Worm (Caenorhabditis elegans) whole organism, L4 larva: ENCODE measurements around the gene clec-233.

Experiments used
- D1046.2 ChIP-seq: fragments of 200-800 bp; sonication (Bioruptor generic); IDR thresholded peaks from 2 replicates; pipeline ENCODE4 v1.3.6; 2022; ENCODE audit warnings: missing genetic modification characterization, missing compliant biosample characterization
- T26A8.4 ChIP-seq: fragments of 200-800 bp; sonication (Bioruptor generic); IDR thresholded peaks from 2 replicates; pipeline ENCODE4 v1.3.6; 2022; ENCODE audit warnings: missing genetic modification characterization, missing compliant biosample characterization
- Y5F2A.4 ChIP-seq: fragments of 200-800 bp; sonication (Bioruptor generic); optimal IDR thresholded peaks from 2 replicates; lab custom pipeline; 2018; ENCODE audit warnings: mild to moderate bottlenecking, missing genetic modification characterization, missing compliant biosample characterization
- Y75B8A.6 ChIP-seq: fragments of 200-800 bp; sonication (Bioruptor generic); IDR thresholded peaks from 2 replicates; pipeline ENCODE4 v1.3.6; 2022; ENCODE audit warnings: missing genetic modification reagents, missing genetic modification characterization, missing compliant biosample characterization
- ZK337.2 ChIP-seq: fragments of 200-800 bp; sonication (Bioruptor generic); IDR thresholded peaks from 2 replicates; pipeline ENCODE4 v1.3.6; 2022; ENCODE audit warnings: missing genetic modification reagents, missing genetic modification characterization, missing compliant biosample characterization
- aly-2 ChIP-seq: sonication (generic microtip); optimal IDR thresholded peaks from 2 replicates; lab custom pipeline; 2018; ENCODE audit warnings: missing biosample characterization, missing genetic modification characterization
- ceh-44 ChIP-seq: fragments of 200-800 bp; sonication (Bioruptor generic); IDR thresholded peaks from 2 replicates; pipeline ENCODE4 v1.3.6; 2022; ENCODE audit warnings: missing genetic modification reagents, missing genetic modification characterization, missing compliant biosample characterization
- ceh-82 ChIP-seq: sonication (generic microtip); optimal IDR thresholded peaks from 2 replicates; lab custom pipeline; 2017; ENCODE audit warnings: missing biosample characterization, missing genetic modification characterization
- cey-2 ChIP-seq: sonication (generic microtip); optimal IDR thresholded peaks from 3 replicates; lab custom pipeline; 2017; ENCODE audit warnings: missing genetic modification characterization, mild to moderate bottlenecking, missing compliant biosample characterization, antibody characterized with exemption, borderline replicate concordance; ENCODE audit not compliant: insufficient read depth
- daf-16 ChIP-seq, 3 experiments: sonication (generic microtip); optimal IDR thresholded peaks; 2 replicates each; lab custom pipeline; 2016 to 2017; ENCODE audit warnings: missing genetic modification characterization in 3 of 3, missing genetic modification reagents in 3 of 3, mild to moderate bottlenecking in 2 of 3, missing compliant biosample characterization in 2 of 3, missing biosample characterization in 1 of 3, moderate library complexity in 1 of 3
- dmd-6 ChIP-seq: fragments of 200-800 bp; sonication (Bioruptor generic); IDR thresholded peaks from 2 replicates; pipeline ENCODE4 v1.3.6; 2022; ENCODE audit warnings: missing genetic modification reagents, missing genetic modification characterization, missing compliant biosample characterization
- dmd-8 ChIP-seq: fragments of 200-800 bp; sonication (Bioruptor generic); IDR thresholded peaks from 2 replicates; pipeline ENCODE4 v1.3.6; 2022; ENCODE audit warnings: missing genetic modification characterization, missing compliant biosample characterization
- dmd-9 ChIP-seq: fragments of 200-800 bp; sonication (Bioruptor generic); IDR thresholded peaks from 2 replicates; pipeline ENCODE4 v1.3.6; 2022; ENCODE audit warnings: missing genetic modification reagents, missing genetic modification characterization, missing compliant biosample characterization
- dve-1 ChIP-seq: sonication (generic microtip); optimal IDR thresholded peaks from 2 replicates; lab custom pipeline; 2017; ENCODE audit warnings: antibody characterized with exemption, mild to moderate bottlenecking, missing genetic modification characterization, missing compliant biosample characterization; ENCODE audit not compliant: insufficient read depth
- egl-27 ChIP-seq: sonication (generic microtip); optimal IDR thresholded peaks from 3 replicates; lab custom pipeline; 2017; ENCODE audit warnings: missing biosample characterization, missing genetic modification reagents, missing genetic modification characterization
- hlh-11 ChIP-seq: fragments of 200-800 bp; sonication (Bioruptor generic); optimal IDR thresholded peaks from 2 replicates; lab custom pipeline; 2018; ENCODE audit warnings: mild to moderate bottlenecking, missing genetic modification characterization, missing compliant biosample characterization
- lin-1 ChIP-seq: fragments of 200-800 bp; sonication (Bioruptor generic); IDR thresholded peaks from 2 replicates; pipeline ENCODE4 v1.3.6; 2022; ENCODE audit warnings: missing genetic modification reagents, missing genetic modification characterization, missing compliant biosample characterization
- lin-29 ChIP-seq: fragments of 200-800 bp; sonication (Bioruptor generic); IDR thresholded peaks from 2 replicates; pipeline ENCODE4 v1.3.6; 2022; ENCODE audit warnings: missing genetic modification reagents, missing genetic modification characterization, missing compliant biosample characterization
- madf-5 ChIP-seq, 2 experiments: fragments of 200-800 bp; sonication (Bioruptor generic); IDR thresholded peaks; 2 replicates each; pipeline ENCODE4 v1.3.6; 2022; ENCODE audit warnings: missing compliant biosample characterization in 2 of 2, missing genetic modification characterization in 2 of 2
- madf-9 ChIP-seq: fragments of 200-800 bp; sonication (Bioruptor generic); conservative IDR thresholded peaks from 2 replicates; pipeline ENCODE4 v1.3.6; 2022; ENCODE audit warnings: missing genetic modification reagents, missing genetic modification characterization, missing compliant biosample characterization
- mdl-1 ChIP-seq, 2 experiments: fragments of 150-350 bp in 1 of 2; sonication (generic microtip) in 1 of 2; optimal IDR thresholded peaks; 2 replicates each; lab custom pipeline; 2014 to 2017; ENCODE audit warnings: missing biosample characterization in 2 of 2, missing genetic modification characterization in 2 of 2
- mdt-29 ChIP-seq: fragments of 200-800 bp; sonication (Bioruptor generic); IDR thresholded peaks from 2 replicates; pipeline ENCODE4 v1.3.6; 2022; ENCODE audit warnings: missing genetic modification reagents, missing genetic modification characterization, missing compliant biosample characterization
- mxl-2 ChIP-seq: fragments of 200-800 bp; sonication (Bioruptor generic); conservative IDR thresholded peaks from 2 replicates; pipeline ENCODE4 v1.3.6; 2022; ENCODE audit warnings: missing genetic modification reagents, missing genetic modification characterization, missing compliant biosample characterization
- nhr-102 ChIP-seq: sonication (generic microtip); optimal IDR thresholded peaks from 2 replicates; lab custom pipeline; 2016; ENCODE audit warnings: mild to moderate bottlenecking, missing genetic modification characterization, moderate library complexity, missing compliant biosample characterization
- nhr-111 ChIP-seq: fragments of 200-800 bp; sonication (Bioruptor generic); optimal IDR thresholded peaks from 2 replicates; lab custom pipeline; 2018; ENCODE audit warnings: mild to moderate bottlenecking, missing genetic modification characterization, missing compliant biosample characterization
- nhr-25 ChIP-seq: sonication (generic microtip); optimal IDR thresholded peaks from 2 replicates; lab custom pipeline; 2017; ENCODE audit warnings: missing genetic modification characterization, mild to moderate bottlenecking, missing compliant biosample characterization, antibody characterized with exemption, moderate library complexity, borderline replicate concordance; ENCODE audit not compliant: insufficient read depth
- nhr-28 ChIP-seq: fragments of 150-350 bp; optimal IDR thresholded peaks from 2 replicates; lab custom pipeline; 2014; ENCODE audit warnings: missing biosample characterization, missing genetic modification characterization
- nhr-48 ChIP-seq: sonication (generic microtip); optimal IDR thresholded peaks from 2 replicates; lab custom pipeline; 2016; ENCODE audit warnings: mild to moderate bottlenecking, missing genetic modification characterization, missing compliant biosample characterization
- nhr-6 ChIP-seq: fragments of 150-350 bp; optimal IDR thresholded peaks from 2 replicates; lab custom pipeline; 2014; ENCODE audit warnings: missing biosample characterization, missing genetic modification characterization
- nhr-77 ChIP-seq: fragments of 150-350 bp; optimal IDR thresholded peaks from 2 replicates; lab custom pipeline; 2014; ENCODE audit warnings: missing biosample characterization, missing genetic modification characterization
- php-3 ChIP-seq: fragments of 200-800 bp; sonication (Bioruptor generic); IDR thresholded peaks from 2 replicates; pipeline ENCODE4 v1.3.6; 2022; ENCODE audit warnings: missing genetic modification reagents, missing genetic modification characterization, missing compliant biosample characterization
- pqm-1 ChIP-seq: sonication (generic microtip); optimal IDR thresholded peaks from 2 replicates; lab custom pipeline; 2017; ENCODE audit warnings: missing biosample characterization, missing genetic modification characterization
- rbr-2 ChIP-seq: sonication (generic microtip); optimal IDR thresholded peaks from 2 replicates; lab custom pipeline; 2016; ENCODE audit warnings: missing genotype, missing genetic modification characterization, missing compliant biosample characterization
- saeg-2 ChIP-seq: fragments of 200-800 bp; sonication (Bioruptor generic); IDR thresholded peaks from 2 replicates; pipeline ENCODE4 v1.3.6; 2022; ENCODE audit warnings: missing genetic modification reagents, missing genetic modification characterization, missing compliant biosample characterization
- sdz-12 ChIP-seq: fragments of 200-800 bp; sonication (Bioruptor generic); optimal IDR thresholded peaks from 2 replicates; lab custom pipeline; 2018; ENCODE audit warnings: mild to moderate bottlenecking, missing genetic modification characterization, missing compliant biosample characterization
- skn-1 ChIP-seq: fragments of 150-350 bp; optimal IDR thresholded peaks from 2 replicates; lab custom pipeline; 2014; ENCODE audit warnings: missing biosample characterization, missing genetic modification characterization
- snpc-1.2 ChIP-seq: fragments of 200-800 bp; sonication (Bioruptor generic); IDR thresholded peaks from 2 replicates; pipeline ENCODE4 v1.3.6; 2022; ENCODE audit warnings: missing genetic modification reagents, missing genetic modification characterization, missing compliant biosample characterization
- tag-97 ChIP-seq: fragments of 200-800 bp; sonication (Bioruptor generic); IDR thresholded peaks from 2 replicates; pipeline ENCODE4 v1.3.6; 2022; ENCODE audit warnings: missing genetic modification characterization, missing compliant biosample characterization
- unc-130 ChIP-seq: sonication (generic microtip); optimal IDR thresholded peaks from 2 replicates; lab custom pipeline; 2016; ENCODE audit warnings: missing genetic modification reagents, missing genetic modification characterization, missing compliant biosample characterization
- zfp-2 ChIP-seq: sonication (generic microtip); optimal IDR thresholded peaks from 2 replicates; lab custom pipeline; 2016; ENCODE audit warnings: mild to moderate bottlenecking, missing genetic modification characterization, missing compliant biosample characterization
- zfp-3 ChIP-seq: fragments of 200-800 bp; sonication (Bioruptor generic); conservative IDR thresholded peaks from 2 replicates; pipeline ENCODE4 v1.3.6; 2022; ENCODE audit warnings: missing genetic modification reagents, missing genetic modification characterization, missing compliant biosample characterization
- ztf-11 ChIP-seq: fragments of 150-350 bp; optimal IDR thresholded peaks from 2 replicates; lab custom pipeline; 2014; ENCODE audit warnings: missing biosample characterization, missing genetic modification characterization

Gene clec-233

ce11 chrV:16277918-16278317, 44.2 kb downstream of the clec-233 start, which contains the start of gene cyp-37B1:
Gene cyp-37B1, plus strand, starts transcription at chrV:16278116.
- TF ChIP-seq Y75B8A.6 (GFP tag; lab: Robert Waterston, UW) (no peak), madf-9 (GFP tag; lab: Robert Waterston, UW) (no peak), ceh-82 (tag; lab: Kevin White, UChicago) (no peak), lin-29 (GFP tag; lab: Robert Waterston, UW) (no peak), saeg-2 (no peak), mxl-2 (GFP tag; lab: Robert Waterston, UW) (no peak), nhr-25 (tag; lab: Kevin White, UChicago) (no peak), daf-16 (GFP tag; optimal IDR thresholded peaks at IDR 0.05; lab: Kevin White, UChicago) (no peak), daf-16 (tag; optimal IDR thresholded peaks at IDR 0.05; lab: Kevin White, UChicago) (peak; percentile 95), sdz-12 (no peak), nhr-77 (peak; percentile 87), dve-1 (tag; lab: Kevin White, UChicago) (peak; percentile 87), unc-130 (GFP tag; lab: Kevin White, UChicago) (no peak), T26A8.4 (GFP tag; lab: Robert Waterston, UW) (no peak), ceh-44 (GFP tag; lab: Robert Waterston, UW) (no peak), aly-2 (tag; lab: Kevin White, UChicago) (no peak), zfp-2 (tag; lab: Kevin White, UChicago) (no peak), nhr-111 (no peak), hlh-11 (tag; lab: Kevin White, UChicago) (peak; percentile 85), pqm-1 (tag; lab: Kevin White, UChicago) (peak; percentile 89), madf-5 (GFP tag; IDR thresholded peaks at IDR 0.05; lab: Robert Waterston, UW) (no peak), mdt-29 (GFP tag; lab: Robert Waterston, UW) (no peak), dmd-6 (GFP tag; lab: Robert Waterston, UW) (peak; percentile 90), nhr-102 (tag; lab: Kevin White, UChicago) (peak; percentile 73), D1046.2 (no peak), dmd-9 (GFP tag; lab: Robert Waterston, UW) (no peak), mdl-1 (tag; optimal IDR thresholded peaks at IDR 0.05; lab: Kevin White, UChicago) (no peak), skn-1 (no peak), rbr-2 (tag; lab: Kevin White, UChicago) (no peak), Y5F2A.4 (no peak), nhr-28 (tag; lab: Kevin White, UChicago) (peak; percentile 97), tag-97 (GFP tag; lab: Robert Waterston, UW) (no peak), cey-2 (tag; lab: Kevin White, UChicago) (no peak), php-3 (GFP tag; lab: Robert Waterston, UW) (peak; percentile 82), nhr-48 (peak; percentile 69), zfp-3 (GFP tag; lab: Robert Waterston, UW) (no peak), nhr-6 (tag; lab: Kevin White, UChicago) (no peak), ZK337.2 (GFP tag; lab: Robert Waterston, UW) (no peak), ztf-11 (tag; lab: Kevin White, UChicago) (no peak), snpc-1.2 (GFP tag; lab: Robert Waterston, UW) (no peak), egl-27 (no peak)

- no peak for TF ChIP-seq nhr-77
- TF ChIP-seq D1046.2: no peak
- TF ChIP-seq dmd-6 (GFP tag; lab: Robert Waterston, UW): no peak
- TF ChIP-seq lin-1 (GFP tag; lab: Robert Waterston, UW): no peak
- no peak for TF ChIP-seq dmd-8
- TF ChIP-seq rbr-2 (tag; lab: Kevin White, UChicago): no peak
These were observed 48.4 kb downstream of the clec-233 start, which contains the start of gene F28G4.2 for ce11 chrV:16282147-16282546. Gene F28G4.2, minus strand, starts transcription at chrV:16282321.
